Fruit fly (Drosophila melanogaster) whole organism, prepupa: ENCODE results near the gene HGTX.

Source experiments
- CG10631 ChIP-seq: fragments of 200-800 bp; sonication (Bioruptor generic); optimal IDR thresholded peaks from 2 replicates; lab custom pipeline; 2016; ENCODE audit warnings: missing biosample characterization, missing genetic modification characterization
- CG10669 ChIP-seq: fragments of 200-800 bp; sonication (Bioruptor generic); optimal IDR thresholded peaks from 3 replicates; lab custom pipeline; 2018; ENCODE audit warnings: missing biosample characterization, mild to moderate bottlenecking, missing genetic modification characterization, moderate library complexity
- CG11294 ChIP-seq: fragments of 200-800 bp; sonication (Bioruptor generic); IDR thresholded peaks from 2 replicates; pipeline ENCODE4 v1.3.6; 2022; ENCODE audit warnings: missing biosample characterization, missing genetic modification characterization
- CG11762 ChIP-seq: fragments of 200-800 bp; sonication (Bioruptor generic); optimal IDR thresholded peaks from 3 replicates; lab custom pipeline; 2016; ENCODE audit warnings: missing biosample characterization, missing genetic modification characterization; ENCODE audit not compliant: insufficient read depth
- CG11902 ChIP-seq: fragments of 200-800 bp; sonication (Bioruptor generic); optimal IDR thresholded peaks from 3 replicates; lab custom pipeline; 2016; ENCODE audit warnings: missing biosample characterization, missing genetic modification characterization
- CG15336 ChIP-seq: fragments of 200-800 bp; sonication (Bioruptor generic); IDR thresholded peaks from 2 replicates; pipeline ENCODE4 v1.3.6; 2022; ENCODE audit warnings: missing biosample characterization, missing genetic modification characterization
- CG1621 ChIP-seq: fragments of 200-800 bp; sonication (Bioruptor generic); optimal IDR thresholded peaks from 3 replicates; lab custom pipeline; 2018; ENCODE audit warnings: missing biosample characterization, mild to moderate bottlenecking, missing genetic modification characterization
- CG16779 ChIP-seq: fragments of 200-800 bp; sonication (Bioruptor generic); optimal IDR thresholded peaks from 3 replicates; lab custom pipeline; 2017; ENCODE audit warnings: missing biosample characterization, mild to moderate bottlenecking, missing genetic modification characterization
- CG3032 ChIP-seq: fragments of 200-800 bp; optimal IDR thresholded peaks from 2 replicates; lab custom pipeline; 2019; ENCODE audit warnings: missing biosample characterization, mild to moderate bottlenecking, missing genetic modification characterization, moderate library complexity
- CG31627 ChIP-seq: fragments of 200-800 bp; sonication (Bioruptor generic); optimal IDR thresholded peaks from 3 replicates; lab custom pipeline; 2016; ENCODE audit warnings: missing biosample characterization, missing genetic modification characterization
- CG34406 ChIP-seq: fragments of 200-800 bp; sonication (Bioruptor generic); optimal IDR thresholded peaks from 3 replicates; lab custom pipeline; 2016; ENCODE audit warnings: missing biosample characterization, missing genetic modification characterization
- CG3919 ChIP-seq: fragments of 200-800 bp; sonication (Bioruptor generic); optimal IDR thresholded peaks from 3 replicates; lab custom pipeline; 2016; ENCODE audit warnings: missing biosample characterization, missing genetic modification characterization
- CG6163 ChIP-seq: fragments of 200-800 bp; sonication (Bioruptor generic); IDR thresholded peaks from 3 replicates; pipeline ENCODE4 v1.3.6; 2022; ENCODE audit warnings: missing biosample characterization, missing genetic modification characterization
- CG6276 ChIP-seq: fragments of 200-800 bp; sonication (Bioruptor generic); optimal IDR thresholded peaks from 2 replicates; lab custom pipeline; 2017; ENCODE audit warnings: missing biosample characterization, mild to moderate bottlenecking, missing genetic modification characterization
- CG6792 ChIP-seq: fragments of 200-800 bp; sonication (Bioruptor generic); optimal IDR thresholded peaks from 3 replicates; lab custom pipeline; 2016; ENCODE audit warnings: missing biosample characterization, missing genetic modification characterization
- CG6808 ChIP-seq: fragments of 200-800 bp; sonication (Bioruptor generic); optimal IDR thresholded peaks from 3 replicates; lab custom pipeline; 2017; ENCODE audit warnings: missing biosample characterization, missing genetic modification characterization, mild to moderate bottlenecking, moderate library complexity, missing genetic modification reagents
- CG6854 ChIP-seq: fragments of 200-800 bp; sonication (Bioruptor generic); optimal IDR thresholded peaks from 2 replicates; lab custom pipeline; 2017; ENCODE audit warnings: missing biosample characterization, mild to moderate bottlenecking, missing genetic modification characterization
- CG8119 ChIP-seq: fragments of 200-800 bp; sonication (Bioruptor generic); IDR thresholded peaks from 3 replicates; pipeline ENCODE4 v1.3.6; 2022; ENCODE audit warnings: missing biosample characterization, missing genetic modification characterization
- CG9139 ChIP-seq: fragments of 200-800 bp; sonication (Bioruptor generic); optimal IDR thresholded peaks from 3 replicates; lab custom pipeline; 2017; ENCODE audit warnings: missing biosample characterization, mild to moderate bottlenecking, missing genetic modification characterization
- Eip75B ChIP-seq: fragments of 200-800 bp; sonication (Bioruptor generic); optimal IDR thresholded peaks from 3 replicates; lab custom pipeline; 2016; ENCODE audit warnings: missing biosample characterization, missing genetic modification characterization
- Eip78C ChIP-seq: fragments of 200-800 bp; sonication (Bioruptor generic); peaks from one replicate; lab custom pipeline; 2016; ENCODE audit warnings: missing biosample characterization, missing genetic modification characterization
- Eip93F ChIP-seq: fragments of 200-800 bp; sonication (Bioruptor generic); optimal IDR thresholded peaks from 2 replicates; lab custom pipeline; 2016; ENCODE audit warnings: missing biosample characterization, mild to moderate bottlenecking, missing genetic modification characterization
- Ets96B ChIP-seq: fragments of 200-800 bp; optimal IDR thresholded peaks from 2 replicates; lab custom pipeline; 2019; ENCODE audit warnings: missing biosample characterization, mild to moderate bottlenecking, missing genetic modification characterization, moderate library complexity
- Hr4 ChIP-seq: fragments of 200-800 bp; sonication (Bioruptor generic); optimal IDR thresholded peaks from 3 replicates; lab custom pipeline; 2016; ENCODE audit warnings: missing biosample characterization, missing genetic modification characterization
- Lpt ChIP-seq: fragments of 200-800 bp; sonication (Bioruptor generic); optimal IDR thresholded peaks from 3 replicates; lab custom pipeline; 2016; ENCODE audit warnings: missing biosample characterization, missing genetic modification characterization
- Sox102F ChIP-seq: fragments of 200-800 bp; sonication (Bioruptor generic); optimal IDR thresholded peaks from 2 replicates; lab custom pipeline; 2016; ENCODE audit warnings: missing biosample characterization, mild to moderate bottlenecking, missing genetic modification characterization
- Sox14 ChIP-seq: fragments of 200-800 bp; sonication (Bioruptor generic); optimal IDR thresholded peaks from 3 replicates; lab custom pipeline; 2016; ENCODE audit warnings: missing biosample characterization, missing genetic modification characterization
- Sox15 ChIP-seq: fragments of 200-800 bp; sonication (Bioruptor generic); optimal IDR thresholded peaks from 3 replicates; lab custom pipeline; 2016; ENCODE audit warnings: missing biosample characterization, missing genetic modification characterization
- achi ChIP-seq: fragments of 200-800 bp; sonication (Bioruptor generic); optimal IDR thresholded peaks from 3 replicates; lab custom pipeline; 2016; ENCODE audit warnings: missing biosample characterization, missing genetic modification characterization
- acj6 ChIP-seq: fragments of 200-800 bp; sonication (Bioruptor generic); optimal IDR thresholded peaks from 3 replicates; lab custom pipeline; 2016; ENCODE audit warnings: missing biosample characterization, missing genetic modification characterization
- cyc ChIP-seq: fragments of 200-800 bp; sonication (Bioruptor generic); optimal IDR thresholded peaks from 3 replicates; lab custom pipeline; 2016; ENCODE audit warnings: missing biosample characterization, missing genetic modification characterization
- dac ChIP-seq: fragments of 200-800 bp; sonication (Bioruptor generic); optimal IDR thresholded peaks from 2 replicates; lab custom pipeline; 2017; ENCODE audit warnings: missing biosample characterization, mild to moderate bottlenecking, missing genetic modification characterization
- dsx ChIP-seq: fragments of 200-800 bp; optimal IDR thresholded peaks from 3 replicates; lab custom pipeline; 2019; ENCODE audit warnings: missing biosample characterization, mild to moderate bottlenecking, missing genetic modification characterization, moderate library complexity; ENCODE audit not compliant: poor library complexity, severe bottlenecking
- eg ChIP-seq: fragments of 200-800 bp; sonication (Bioruptor generic); IDR thresholded peaks from 3 replicates; pipeline ENCODE4 v1.3.6; 2022; ENCODE audit warnings: missing biosample characterization, missing genetic modification characterization
- esn ChIP-seq: fragments of 200-800 bp; sonication (Bioruptor generic); optimal IDR thresholded peaks from 2 replicates; lab custom pipeline; 2016; ENCODE audit warnings: missing biosample characterization, mild to moderate bottlenecking, missing genetic modification characterization, moderate library complexity
- fd59A ChIP-seq: fragments of 200-800 bp; sonication (Bioruptor generic); optimal IDR thresholded peaks from 2 replicates; lab custom pipeline; 2017; ENCODE audit warnings: missing biosample characterization, mild to moderate bottlenecking, missing genetic modification characterization, missing genetic modification reagents
- lz ChIP-seq: fragments of 200-800 bp; sonication (Bioruptor generic); optimal IDR thresholded peaks from 3 replicates; lab custom pipeline; 2016; ENCODE audit warnings: missing biosample characterization, missing genetic modification characterization
- salr ChIP-seq, 2 experiments: fragments of 200-800 bp; sonication (Bioruptor generic); optimal IDR thresholded peaks; 3 replicates each; lab custom pipeline; 2016 to 2018; ENCODE audit warnings: missing biosample characterization in 2 of 2, missing genetic modification characterization in 2 of 2, mild to moderate bottlenecking in 1 of 2
- spab ChIP-seq: fragments of 200-800 bp; sonication (Bioruptor generic); optimal IDR thresholded peaks from 2 replicates; lab custom pipeline; 2017; ENCODE audit warnings: missing biosample characterization, mild to moderate bottlenecking, missing genetic modification characterization, missing genetic modification reagents
- ss ChIP-seq, 2 experiments: fragments of 200-800 bp; sonication (Bioruptor generic); optimal IDR thresholded peaks; 2 replicates in 1 of 2; 3 replicates in 1 of 2; lab custom pipeline; 2017 to 2018; ENCODE audit warnings: mild to moderate bottlenecking in 2 of 2, missing biosample characterization in 2 of 2, missing genetic modification characterization in 2 of 2, moderate library complexity in 1 of 2
- svp ChIP-seq: fragments of 200-800 bp; sonication (Bioruptor generic); peaks from one replicate; lab custom pipeline; 2016; ENCODE audit warnings: missing biosample characterization, missing genetic modification characterization
- topi ChIP-seq: fragments of 200-800 bp; sonication (Bioruptor generic); optimal IDR thresholded peaks from 3 replicates; lab custom pipeline; 2016; ENCODE audit warnings: missing biosample characterization, missing genetic modification characterization
- vri ChIP-seq: fragments of 200-800 bp; sonication (Bioruptor generic); optimal IDR thresholded peaks from 3 replicates; lab custom pipeline; 2016; ENCODE audit warnings: missing biosample characterization, mild to moderate bottlenecking, missing genetic modification characterization

Gene HGTX

DNA sequence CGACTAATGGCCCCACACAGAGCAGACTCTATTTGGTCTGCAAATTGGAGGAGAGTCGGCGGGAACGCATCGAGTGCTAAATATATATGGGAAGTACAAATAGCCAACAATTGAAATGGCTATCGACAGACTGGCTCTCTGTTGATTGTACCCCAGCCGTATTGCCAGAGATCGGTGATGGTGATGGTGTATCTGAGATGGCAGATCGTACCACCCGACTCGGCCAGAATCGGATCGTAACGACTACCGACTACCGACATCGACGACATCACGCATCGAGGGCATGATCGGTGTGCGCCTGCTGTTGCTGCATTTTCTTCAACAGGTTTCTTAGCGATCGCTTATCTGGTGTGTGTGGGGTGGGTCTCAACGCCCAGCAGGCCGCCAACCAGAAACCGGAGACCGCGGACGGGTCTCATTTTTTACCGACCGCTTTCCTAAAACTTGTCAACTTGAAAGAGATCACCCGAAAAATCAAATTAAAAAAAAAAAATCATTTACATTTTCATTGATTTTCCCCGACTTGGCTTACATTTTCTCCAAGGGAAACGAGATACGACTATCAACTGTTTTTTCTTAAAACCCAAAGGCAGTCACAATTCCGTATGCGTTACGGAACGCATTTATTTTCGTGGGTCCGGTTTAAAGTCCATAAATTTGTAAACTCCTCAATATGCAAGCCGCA, 55.2 kb downstream of the HGTX start (continued):
- TF ChIP-seq CG11762 (GFP tag; lab: Kevin White, UChicago) (no peak), Sox14 (GFP tag; lab: Kevin White, UChicago) (no peak), Eip75B (GFP tag; lab: Kevin White, UChicago) (peak; percentile 48), fd59A (GFP tag; lab: Kevin White, UChicago) (peak; percentile 64), Hr4 (peak; percentile 23), CG8119 (GFP tag; lab: Robert Waterston, UW) (peak; percentile 55; the same call in 1 of the 3 replicates), CG10631 (peak; percentile 86), CG11294 (no peak; the same call in 1 of the 2 replicates), vri (GFP tag; lab: Kevin White, UChicago) (peak; percentile 60), CG3032 (tag; lab: Kevin White, UChicago) (peak; percentile 74), lz (GFP tag; lab: Kevin White, UChicago) (no peak), CG11902 (GFP tag; lab: Kevin White, UChicago) (peak; percentile 1), esn (GFP tag; lab: Kevin White, UChicago) (peak; percentile 22), CG6276 (GFP tag; lab: Kevin White, UChicago) (no peak), Sox15 (GFP tag; lab: Kevin White, UChicago) (no peak), CG6854 (GFP tag; lab: Kevin White, UChicago) (peak; percentile 47), CG6808 (GFP tag; lab: Kevin White, UChicago) (peak; percentile 74), CG34406 (GFP tag; lab: Kevin White, UChicago) (peak; percentile 24), CG10669 (GFP tag; lab: Kevin White, UChicago) (peak; percentile 83)
- TF ChIP-seq, all 60 proteins: peak for 42

DNA sequence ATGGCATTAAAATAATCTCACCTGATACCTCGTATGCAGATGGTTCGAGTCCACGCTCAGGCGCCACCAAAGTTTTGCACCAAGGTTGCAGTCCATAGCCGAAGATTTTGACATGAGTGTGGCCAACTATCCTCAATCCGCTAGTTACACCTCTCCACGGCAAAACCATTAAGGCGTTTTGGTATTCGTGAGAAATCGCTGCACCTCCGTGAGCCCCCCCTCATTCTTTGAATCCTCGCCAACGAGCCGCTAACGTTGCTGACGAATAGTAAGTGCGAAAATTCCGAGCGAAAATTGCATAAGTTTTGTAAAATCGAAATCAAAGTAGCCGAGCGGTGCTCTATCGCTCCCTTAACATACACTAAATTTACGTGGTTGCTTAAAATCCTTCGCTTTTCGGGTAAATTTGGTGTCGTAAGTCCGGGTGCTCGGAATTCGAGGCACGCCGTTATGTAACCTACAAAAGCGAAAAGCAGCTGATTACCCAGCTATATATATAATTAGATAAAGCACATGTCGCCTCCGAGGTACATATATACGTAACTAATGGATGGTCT, 61.8 kb downstream of the HGTX start, which contains the start of gene Mpcp2:
Mpcp2 (plus strand) TSS at position 217 of the 557 bp plus-strand sequence.
- TF ChIP-seq CG1621 (tag; lab: Kevin White, UChicago) (peak; percentile 52), Eip78C (GFP tag; lab: Kevin White, UChicago) (peak; percentile 61), CG3032 (tag; lab: Kevin White, UChicago) (peak; percentile 20), Sox14 (GFP tag; lab: Kevin White, UChicago) (peak; percentile 39), dsx (GFP tag; lab: Kevin White, UChicago) (peak; percentile 26), dac (GFP tag; lab: Kevin White, UChicago) (no peak), Hr4 (no peak), CG8119 (GFP tag; lab: Robert Waterston, UW) (peak; percentile 42; the same call in 2 of the 3 replicates), esn (GFP tag; lab: Kevin White, UChicago) (peak; percentile 12), CG16779 (tag; lab: Kevin White, UChicago) (no peak), Sox102F (GFP tag; lab: Kevin White, UChicago) (no peak), Eip93F (no peak), CG6276 (GFP tag; lab: Kevin White, UChicago) (no peak), Eip75B (GFP tag; lab: Kevin White, UChicago) (peak; percentile 18), Ets96B (tag; lab: Kevin White, UChicago) (peak; percentile 0), acj6 (no peak), spab (GFP tag; lab: Kevin White, UChicago) (no peak), cyc (GFP tag; lab: Kevin White, UChicago) (no peak), CG11902 (GFP tag; lab: Kevin White, UChicago) (no peak), achi (GFP tag; lab: Kevin White, UChicago) (no peak), Lpt (GFP tag; lab: Kevin White, UChicago) (no peak), eg (GFP tag; lab: Robert Waterston, UW) (0 out of 3 replicates have a peak, but pooled peaks have one; percentile 8), CG6854 (GFP tag; lab: Kevin White, UChicago) (peak; percentile 51), CG3919 (GFP tag; lab: Kevin White, UChicago) (peak; percentile 15), CG6163 (GFP tag; lab: Robert Waterston, UW) (0 out of 3 replicates have a peak, but pooled peaks have one; percentile 14), CG6792 (GFP tag; lab: Kevin White, UChicago) (no peak), svp (GFP tag; lab: Kevin White, UChicago) (peak; percentile 70), lz (GFP tag; lab: Kevin White, UChicago) (no peak), CG9139 (GFP tag; lab: Kevin White, UChicago) (no peak), vri (GFP tag; lab: Kevin White, UChicago) (peak; percentile 100), CG31627 (GFP tag; lab: Kevin White, UChicago) (no peak), CG11294 (no peak), ss (GFP tag; optimal IDR thresholded peaks at IDR 0.05; lab: Kevin White, UChicago) (peak in 1 of 2 experiments; percentile 44), salr (GFP tag; optimal IDR thresholded peaks at IDR 0.05; lab: Kevin White, UChicago) (no peak), topi (GFP tag; lab: Kevin White, UChicago) (peak; percentile 22), CG15336 (GFP tag; lab: Robert Waterston, UW) (0 out of 2 replicates have a peak, but pooled peaks have one; percentile 9)
